Fruit fly (Drosophila melanogaster) whole organism, prepupa: ENCODE measurements around the gene CG43675.

Experiments
- Blimp-1 ChIP-seq: fragments of 200-800 bp; sonication (Bioruptor generic); optimal IDR thresholded peaks from 3 replicates; lab custom pipeline; 2017; ENCODE audit warnings: missing biosample characterization, missing genetic modification characterization, mild to moderate bottlenecking, moderate library complexity, missing genetic modification reagents
- CG10669 ChIP-seq: fragments of 200-800 bp; sonication (Bioruptor generic); optimal IDR thresholded peaks from 3 replicates; lab custom pipeline; 2018; ENCODE audit warnings: missing biosample characterization, mild to moderate bottlenecking, missing genetic modification characterization, moderate library complexity
- CG11294 ChIP-seq: fragments of 200-800 bp; sonication (Bioruptor generic); IDR thresholded peaks from 2 replicates; pipeline ENCODE4 v1.3.6; 2022; ENCODE audit warnings: missing biosample characterization, missing genetic modification characterization
- CG11762 ChIP-seq: fragments of 200-800 bp; sonication (Bioruptor generic); optimal IDR thresholded peaks from 3 replicates; lab custom pipeline; 2016; ENCODE audit warnings: missing biosample characterization, missing genetic modification characterization; ENCODE audit not compliant: insufficient read depth
- CG15336 ChIP-seq: fragments of 200-800 bp; sonication (Bioruptor generic); IDR thresholded peaks from 2 replicates; pipeline ENCODE4 v1.3.6; 2022; ENCODE audit warnings: missing biosample characterization, missing genetic modification characterization
- CG1621 ChIP-seq: fragments of 200-800 bp; sonication (Bioruptor generic); optimal IDR thresholded peaks from 3 replicates; lab custom pipeline; 2018; ENCODE audit warnings: missing biosample characterization, mild to moderate bottlenecking, missing genetic modification characterization
- CG16779 ChIP-seq: fragments of 200-800 bp; sonication (Bioruptor generic); optimal IDR thresholded peaks from 3 replicates; lab custom pipeline; 2017; ENCODE audit warnings: missing biosample characterization, mild to moderate bottlenecking, missing genetic modification characterization
- CG3032 ChIP-seq: fragments of 200-800 bp; optimal IDR thresholded peaks from 2 replicates; lab custom pipeline; 2019; ENCODE audit warnings: missing biosample characterization, mild to moderate bottlenecking, missing genetic modification characterization, moderate library complexity
- CG32006 ChIP-seq: fragments of 200-800 bp; sonication (Bioruptor generic); optimal IDR thresholded peaks from 3 replicates; lab custom pipeline; 2017; ENCODE audit warnings: missing biosample characterization, mild to moderate bottlenecking, missing genetic modification characterization
- CG3919 ChIP-seq: fragments of 200-800 bp; sonication (Bioruptor generic); optimal IDR thresholded peaks from 3 replicates; lab custom pipeline; 2016; ENCODE audit warnings: missing biosample characterization, missing genetic modification characterization
- CG6163 ChIP-seq: fragments of 200-800 bp; sonication (Bioruptor generic); IDR thresholded peaks from 3 replicates; pipeline ENCODE4 v1.3.6; 2022; ENCODE audit warnings: missing biosample characterization, missing genetic modification characterization
- CG8319 ChIP-seq: fragments of 200-800 bp; sonication (Bioruptor generic); optimal IDR thresholded peaks from 3 replicates; lab custom pipeline; 2016; ENCODE audit warnings: missing biosample characterization, missing genetic modification characterization
- CG8632 ChIP-seq: fragments of 200-800 bp; sonication (Bioruptor generic); optimal IDR thresholded peaks from 3 replicates; lab custom pipeline; 2016; ENCODE audit warnings: missing biosample characterization, missing genetic modification characterization
- CG9139 ChIP-seq: fragments of 200-800 bp; sonication (Bioruptor generic); optimal IDR thresholded peaks from 3 replicates; lab custom pipeline; 2017; ENCODE audit warnings: missing biosample characterization, mild to moderate bottlenecking, missing genetic modification characterization
- Ets21C ChIP-seq: fragments of 200-800 bp; sonication (Bioruptor generic); optimal IDR thresholded peaks from 3 replicates; lab custom pipeline; 2016; ENCODE audit warnings: missing biosample characterization, missing genetic modification characterization
- Gug ChIP-seq: fragments of 200-800 bp; sonication (Bioruptor generic); IDR thresholded peaks from 2 replicates; pipeline ENCODE4 v1.3.6; 2022; ENCODE audit warnings: missing biosample characterization, missing genetic modification characterization
- Hr39 ChIP-seq: fragments of 200-800 bp; sonication (Bioruptor generic); optimal IDR thresholded peaks from 2 replicates; lab custom pipeline; 2016; ENCODE audit warnings: missing biosample characterization, missing genetic modification characterization
- Hr4 ChIP-seq: fragments of 200-800 bp; sonication (Bioruptor generic); optimal IDR thresholded peaks from 3 replicates; lab custom pipeline; 2016; ENCODE audit warnings: missing biosample characterization, missing genetic modification characterization
- Met ChIP-seq: fragments of 200-800 bp; sonication (Bioruptor generic); optimal IDR thresholded peaks from 3 replicates; lab custom pipeline; 2016; ENCODE audit warnings: missing biosample characterization, missing genetic modification characterization
- OdsH ChIP-seq: fragments of 200-800 bp; sonication (Bioruptor generic); optimal IDR thresholded peaks from 3 replicates; lab custom pipeline; 2016; ENCODE audit warnings: missing biosample characterization, missing genetic modification characterization
- Smox ChIP-seq: fragments of 200-800 bp; sonication (Bioruptor generic); optimal IDR thresholded peaks from 3 replicates; lab custom pipeline; 2016; ENCODE audit warnings: missing biosample characterization, missing genetic modification characterization
- Sox102F ChIP-seq: fragments of 200-800 bp; sonication (Bioruptor generic); optimal IDR thresholded peaks from 2 replicates; lab custom pipeline; 2016; ENCODE audit warnings: missing biosample characterization, mild to moderate bottlenecking, missing genetic modification characterization
- Sox14 ChIP-seq: fragments of 200-800 bp; sonication (Bioruptor generic); optimal IDR thresholded peaks from 3 replicates; lab custom pipeline; 2016; ENCODE audit warnings: missing biosample characterization, missing genetic modification characterization
- Sox15 ChIP-seq: fragments of 200-800 bp; sonication (Bioruptor generic); optimal IDR thresholded peaks from 3 replicates; lab custom pipeline; 2016; ENCODE audit warnings: missing biosample characterization, missing genetic modification characterization
- achi ChIP-seq: fragments of 200-800 bp; sonication (Bioruptor generic); optimal IDR thresholded peaks from 3 replicates; lab custom pipeline; 2016; ENCODE audit warnings: missing biosample characterization, missing genetic modification characterization
- acj6 ChIP-seq: fragments of 200-800 bp; sonication (Bioruptor generic); optimal IDR thresholded peaks from 3 replicates; lab custom pipeline; 2016; ENCODE audit warnings: missing biosample characterization, missing genetic modification characterization
- dac ChIP-seq: fragments of 200-800 bp; sonication (Bioruptor generic); optimal IDR thresholded peaks from 2 replicates; lab custom pipeline; 2017; ENCODE audit warnings: missing biosample characterization, mild to moderate bottlenecking, missing genetic modification characterization
- dsx ChIP-seq: fragments of 200-800 bp; optimal IDR thresholded peaks from 3 replicates; lab custom pipeline; 2019; ENCODE audit warnings: missing biosample characterization, mild to moderate bottlenecking, missing genetic modification characterization, moderate library complexity; ENCODE audit not compliant: poor library complexity, severe bottlenecking
- eg ChIP-seq: fragments of 200-800 bp; sonication (Bioruptor generic); IDR thresholded peaks from 3 replicates; pipeline ENCODE4 v1.3.6; 2022; ENCODE audit warnings: missing biosample characterization, missing genetic modification characterization
- esn ChIP-seq: fragments of 200-800 bp; sonication (Bioruptor generic); optimal IDR thresholded peaks from 2 replicates; lab custom pipeline; 2016; ENCODE audit warnings: missing biosample characterization, mild to moderate bottlenecking, missing genetic modification characterization, moderate library complexity
- fd59A ChIP-seq: fragments of 200-800 bp; sonication (Bioruptor generic); optimal IDR thresholded peaks from 2 replicates; lab custom pipeline; 2017; ENCODE audit warnings: missing biosample characterization, mild to moderate bottlenecking, missing genetic modification characterization, missing genetic modification reagents
- fd85E ChIP-seq: fragments of 200-800 bp; sonication (Bioruptor generic); optimal IDR thresholded peaks from 3 replicates; lab custom pipeline; 2016; ENCODE audit warnings: missing biosample characterization, missing genetic modification characterization
- fkh ChIP-seq: fragments of 200-800 bp; sonication (Bioruptor generic); optimal IDR thresholded peaks from 3 replicates; lab custom pipeline; 2017; ENCODE audit warnings: missing biosample characterization, mild to moderate bottlenecking, missing genetic modification characterization, moderate library complexity
- lz ChIP-seq: fragments of 200-800 bp; sonication (Bioruptor generic); optimal IDR thresholded peaks from 3 replicates; lab custom pipeline; 2016; ENCODE audit warnings: missing biosample characterization, missing genetic modification characterization
- salr ChIP-seq, 2 experiments: fragments of 200-800 bp; sonication (Bioruptor generic); optimal IDR thresholded peaks; 3 replicates each; lab custom pipeline; 2016 to 2018; ENCODE audit warnings: missing biosample characterization in 2 of 2, missing genetic modification characterization in 2 of 2, mild to moderate bottlenecking in 1 of 2
- ss ChIP-seq, 2 experiments: fragments of 200-800 bp; sonication (Bioruptor generic); optimal IDR thresholded peaks; 2 replicates in 1 of 2; 3 replicates in 1 of 2; lab custom pipeline; 2017 to 2018; ENCODE audit warnings: mild to moderate bottlenecking in 2 of 2, missing biosample characterization in 2 of 2, missing genetic modification characterization in 2 of 2, moderate library complexity in 1 of 2
- svp ChIP-seq: fragments of 200-800 bp; sonication (Bioruptor generic); peaks from one replicate; lab custom pipeline; 2016; ENCODE audit warnings: missing biosample characterization, missing genetic modification characterization

Gene CG43675

dm6 chr3R:9355195-9355594, at the start of gene CG43675:
Gene CG43675 (plus strand): TSS chr3R:9355495.
- no peak for TF ChIP-seq Ets21C (GFP tag; lab: Kevin White, UChicago)
- TF ChIP-seq acj6 (GFP tag; lab: Kevin White, UChicago) = no peak
- no peak for TF ChIP-seq Gug (GFP tag; lab: Robert Waterston, UW)
- TF ChIP-seq Sox15 = no peak
- TF ChIP-seq CG16779 (tag; lab: Kevin White, UChicago) = no peak
- no peak for TF ChIP-seq lz
- no peak for TF ChIP-seq Sox102F (GFP tag; lab: Kevin White, UChicago)
- TF ChIP-seq ss (GFP tag; optimal IDR thresholded peaks at IDR 0.05; lab: Kevin White, UChicago) = no peak
- no peak for TF ChIP-seq CG11294
- no peak for TF ChIP-seq CG9139 (GFP tag; lab: Kevin White, UChicago)

dm6 chr3R:9321470-9321869, 33.8 kb upstream of the CG43675 start, which contains the start of gene HP1e:
Gene HP1e (plus strand): TSS chr3R:9321770.
- no peak for TF ChIP-seq CG11762 (GFP tag; lab: Kevin White, UChicago)
- no peak for TF ChIP-seq CG3032 (tag; lab: Kevin White, UChicago)
- TF ChIP-seq eg (GFP tag; lab: Robert Waterston, UW) = no peak
- TF ChIP-seq dsx (GFP tag; lab: Kevin White, UChicago) = no peak
- TF ChIP-seq Hr4 (GFP tag; lab: Kevin White, UChicago) = no peak
- no peak for TF ChIP-seq OdsH (GFP tag; lab: Kevin White, UChicago)
- TF ChIP-seq esn (GFP tag; lab: Kevin White, UChicago) = no peak

- TF ChIP-seq svp (GFP tag; lab: Kevin White, UChicago) = no peak
- no peak for TF ChIP-seq Met (GFP tag; lab: Kevin White, UChicago)
- TF ChIP-seq esn (GFP tag; lab: Kevin White, UChicago) = no peak
- TF ChIP-seq CG10669 (GFP tag; lab: Kevin White, UChicago) = no peak
- no peak for TF ChIP-seq Sox15
- TF ChIP-seq CG15336 = no peak
- no peak for TF ChIP-seq CG6163 (GFP tag; lab: Robert Waterston, UW)
- TF ChIP-seq dac (GFP tag; lab: Kevin White, UChicago) = no peak
- TF ChIP-seq fd59A = no peak
- TF ChIP-seq CG8632 (GFP tag; lab: Kevin White, UChicago) = no peak
- no peak for TF ChIP-seq salr (GFP tag; optimal IDR thresholded peaks at IDR 0.05; lab: Kevin White, UChicago)
- TF ChIP-seq Hr39 (GFP tag; lab: Kevin White, UChicago) = no peak
- no peak for TF ChIP-seq CG32006 (GFP tag; lab: Kevin White, UChicago)
- no peak for TF ChIP-seq dsx (GFP tag; lab: Kevin White, UChicago)
- TF ChIP-seq CG3919 (GFP tag; lab: Kevin White, UChicago) = no peak
- no peak for TF ChIP-seq CG1621
- TF ChIP-seq Ets21C (GFP tag; lab: Kevin White, UChicago) = no peak
- TF ChIP-seq CG11762 (GFP tag; lab: Kevin White, UChicago) = no peak
- TF ChIP-seq lz = no peak
- TF ChIP-seq fd85E (GFP tag; lab: Kevin White, UChicago) = no peak
Measured at dm6 chr3R:9328411-9328810, 26.9 kb upstream of the CG43675 start, which contains the start of gene CG8861. Gene CG8861 (minus strand): TSS chr3R:9328511.

dm6 chr3R:9328812-9329211, 26.5 kb upstream of the CG43675 start:
- TF ChIP-seq fkh (no peak), CG6163 (GFP tag; lab: Robert Waterston, UW) (no peak), CG8319 (GFP tag; lab: Kevin White, UChicago) (no peak)

dm6 chr3R:9330231-9330630, 25.1 kb upstream of the CG43675 start, which contains the start of gene CG12951:
Gene CG12951 (minus strand): TSS chr3R:9330331.
- no peak for TF ChIP-seq Sox15
- TF ChIP-seq Sox14 (GFP tag; lab: Kevin White, UChicago) = no peak
- TF ChIP-seq Smox = no peak
- no peak for TF ChIP-seq Blimp-1
- no peak for TF ChIP-seq CG11294
- no peak for TF ChIP-seq achi
